Fruit fly (Drosophila melanogaster) whole organism, pupa: ENCODE data around the gene CG13126.

Experiments used
- CG12605 ChIP-seq: fragments of 200-800 bp; sonication (Bioruptor generic); IDR thresholded peaks from 2 replicates; pipeline ENCODE4 v1.3.6; 2022; ENCODE audit warnings: missing biosample characterization, missing genetic modification characterization
- CG13204 ChIP-seq: fragments of 200-800 bp; sonication (Bioruptor generic); optimal IDR thresholded peaks from 2 replicates; lab custom pipeline; 2018; ENCODE audit warnings: missing biosample characterization, mild to moderate bottlenecking, missing genetic modification characterization, moderate library complexity
- CG8159 ChIP-seq: fragments of 200-800 bp; sonication (Bioruptor generic); optimal IDR thresholded peaks from 3 replicates; lab custom pipeline; 2018; ENCODE audit warnings: missing biosample characterization, mild to moderate bottlenecking, missing genetic modification characterization, moderate library complexity
- Ets98B ChIP-seq: fragments of 200-800 bp; sonication (Bioruptor generic); IDR thresholded peaks from 2 replicates; pipeline ENCODE4 v1.3.6; 2022; ENCODE audit warnings: missing biosample characterization, missing genetic modification characterization
- rn ChIP-seq: fragments of 200-800 bp; sonication (Bioruptor generic); IDR thresholded peaks from 2 replicates; pipeline ENCODE4 v1.3.6; 2022; ENCODE audit warnings: missing biosample characterization, missing genetic modification characterization

dm6 chr2L:9960758-9961157 is 6.8 kb upstream of the CG13126 start:
- TF ChIP-seq CG12605 (GFP tag; lab: Robert Waterston, UW), result no peak
- TF ChIP-seq CG8159 (tag; lab: Kevin White, UChicago), result no peak
- no peak for TF ChIP-seq CG13204 (GFP tag; lab: Kevin White, UChicago)
- TF ChIP-seq rn (GFP tag; lab: Robert Waterston, UW), result no peak
- TF ChIP-seq Ets98B (GFP tag; lab: Robert Waterston, UW), result no peak
